Worm (Caenorhabditis elegans): Measurements from ENCODE around the gene nsy-7.

nsy-7 gene

DNA sequence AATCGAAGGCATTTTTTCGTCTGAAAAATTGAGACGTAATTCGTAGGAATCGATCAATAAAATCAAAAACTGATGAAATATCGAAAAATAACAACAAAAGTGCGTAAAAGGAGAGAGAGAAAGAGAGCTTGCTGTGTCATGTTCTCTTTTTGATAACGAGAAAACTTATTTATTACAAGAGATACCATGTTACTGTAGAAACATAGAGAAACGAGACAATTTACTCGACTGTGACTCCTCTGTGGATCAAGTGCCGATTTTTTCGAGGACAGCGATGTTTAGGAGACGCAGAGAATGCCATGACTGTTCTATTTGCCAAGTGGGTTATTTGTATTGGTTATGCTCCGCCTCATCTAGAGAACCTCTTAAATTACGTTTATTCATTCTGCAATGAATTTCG, 47.1 kb upstream of the nsy-7 start, which contains the start of gene sph-1:
Gene sph-1 (minus strand): TSS at position 23 of the 400 bp plus-strand sequence.
- TF ChIP-seq snpc-4 (tag; optimal IDR thresholded peaks at IDR 0.05) (no peak), C34F6.9 (tag; optimal IDR thresholded peaks at IDR 0.05) (peak; percentile 24), Y55F3AM.14 (GFP tag; optimal IDR thresholded peaks at IDR 0.05) (no peak), unc-62 (GFP tag; optimal IDR thresholded peaks at IDR 0.05) (no peak), alr-1 (tag; optimal IDR thresholded peaks at IDR 0.05) (no peak), dmd-4 (tag; optimal IDR thresholded peaks at IDR 0.05) (no peak), nhr-23 (tag; optimal IDR thresholded peaks at IDR 0.05) (no peak), R02D3.7 (tag; optimal IDR thresholded peaks at IDR 0.05) (no peak), peb-1 (tag; optimal IDR thresholded peaks at IDR 0.05) (no peak), nhr-77 (tag; optimal IDR thresholded peaks at IDR 0.05) (no peak), mdl-1 (tag; optimal IDR thresholded peaks at IDR 0.05) (no peak), unc-55 (GFP tag; optimal IDR thresholded peaks at IDR 0.05) (no peak), crh-2 (tag; optimal IDR thresholded peaks at IDR 0.05) (peak; percentile 61), gmeb-1 (tag; optimal IDR thresholded peaks at IDR 0.05) (peak; percentile 36), ztf-11 (tag; optimal IDR thresholded peaks at IDR 0.05) (no peak), sem-4 (tag; optimal IDR thresholded peaks at IDR 0.05) (no peak), ztf-1 (GFP tag; conservative IDR thresholded peaks at IDR 0.05) (no peak), nhr-12 (tag; optimal IDR thresholded peaks at IDR 0.05) (no peak), sma-9 (GFP tag; optimal IDR thresholded peaks at IDR 0.05) (peak; percentile 63), sma-9 (tag; optimal IDR thresholded peaks at IDR 0.05) (no peak), lsy-2 (tag; optimal IDR thresholded peaks at IDR 0.05) (peak in 1 of 2 experiments; percentile 31), blmp-1 (tag; optimal IDR thresholded peaks at IDR 0.05; ENCODE audit: insufficient read depth) (no peak), fos-1 (tag; optimal IDR thresholded peaks at IDR 0.05) (peak; percentile 95), ceh-82 (tag; optimal IDR thresholded peaks at IDR 0.05) (no peak), nhr-11 (tag; optimal IDR thresholded peaks at IDR 0.05) (no peak), elt-1 (tag; optimal IDR thresholded peaks at IDR 0.05) (no peak), skn-1 (tag; optimal IDR thresholded peaks at IDR 0.05) (no peak), nhr-25 (tag; optimal IDR thresholded peaks at IDR 0.05) (peak; percentile 25), mbf-1 (tag; optimal IDR thresholded peaks at IDR 0.05) (no peak), sma-3 (GFP tag; optimal IDR thresholded peaks at IDR 0.05) (peak; percentile 3), egl-27 (tag; optimal IDR thresholded peaks at IDR 0.05) (no peak), F13H6.1 (tag; optimal IDR thresholded peaks at IDR 0.05) (peak; percentile 34), nhr-237 (tag; optimal IDR thresholded peaks at IDR 0.05) (no peak), mab-5 (tag; optimal IDR thresholded peaks at IDR 0.05) (no peak), nhr-10 (tag; optimal IDR thresholded peaks at IDR 0.05) (no peak), ZK546.5 (tag; optimal IDR thresholded peaks at IDR 0.05) (no peak), elt-3 (tag; optimal IDR thresholded peaks at IDR 0.05) (no peak), ztf-4 (tag; optimal IDR thresholded peaks at IDR 0.05) (peak; percentile 39), ama-1 (optimal IDR thresholded peaks at IDR 0.05) (no peak), lin-13 (GFP tag; optimal IDR thresholded peaks at IDR 0.05) (peak; percentile 14), nhr-21 (tag; optimal IDR thresholded peaks at IDR 0.05) (peak; percentile 51), lin-39 (tag; optimal IDR thresholded peaks at IDR 0.05) (no peak), ceh-16 (tag; optimal IDR thresholded peaks at IDR 0.05) (no peak), unc-39 (tag; optimal IDR thresholded peaks at IDR 0.05) (no peak), zag-1 (tag; optimal IDR thresholded peaks at IDR 0.05) (no peak), nhr-129 (tag; optimal IDR thresholded peaks at IDR 0.05) (peak; percentile 65), aly-2 (tag; optimal IDR thresholded peaks at IDR 0.05) (no peak), lin-11 (tag; optimal IDR thresholded peaks at IDR 0.05) (no peak), nhr-6 (tag; optimal IDR thresholded peaks at IDR 0.05) (no peak)
